Worm (Caenorhabditis elegans): ENCODE measurements around the gene F32D8.14.

Gene F32D8.14

DNA sequence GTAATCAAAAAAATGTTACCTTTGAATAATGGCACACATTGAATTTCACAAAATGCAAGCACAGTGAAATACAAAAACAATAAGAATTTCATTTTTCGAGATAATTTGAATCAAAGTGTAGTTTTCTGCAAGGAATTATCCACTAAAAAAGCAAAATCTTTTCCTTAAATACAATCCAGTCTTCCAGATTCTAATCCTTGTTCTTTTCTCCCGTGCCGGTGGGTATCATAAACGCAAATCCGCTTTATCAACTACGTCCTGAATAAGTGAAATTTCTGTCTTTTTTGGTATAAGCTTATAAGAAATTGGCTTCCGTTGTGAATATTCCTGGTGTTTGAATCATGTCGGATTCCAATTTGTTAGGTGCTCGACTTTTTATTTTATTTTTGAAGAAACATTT lies 6.4 kb downstream of the F32D8.14 start:
- no peak for TF ChIP-seq lim-6 (tag; optimal IDR thresholded peaks at IDR 0.05)
- no peak for TF ChIP-seq pat-9 (tag; optimal IDR thresholded peaks at IDR 0.05)
- TF ChIP-seq ceh-24 (tag; optimal IDR thresholded peaks at IDR 0.05): no peak
- no peak for TF ChIP-seq sox-4 (tag; optimal IDR thresholded peaks at IDR 0.05)
- TF ChIP-seq ceh-18 (tag; optimal IDR thresholded peaks at IDR 0.05): no peak
- TF ChIP-seq elt-4 (tag; optimal IDR thresholded peaks at IDR 0.05): no peak
- TF ChIP-seq nhr-11 (tag; optimal IDR thresholded peaks at IDR 0.05): no peak
- TF ChIP-seq ceh-9 (tag; optimal IDR thresholded peaks at IDR 0.05): no peak
- TF ChIP-seq syd-9 (tag; optimal IDR thresholded peaks at IDR 0.05): no peak
- no peak for TF ChIP-seq K09A11.1 (tag; optimal IDR thresholded peaks at IDR 0.05; ENCODE audit: insufficient read depth)
- no peak for TF ChIP-seq gmeb-2 (tag; optimal IDR thresholded peaks at IDR 0.05)
- TF ChIP-seq fax-1 (tag; optimal IDR thresholded peaks at IDR 0.05): no peak

DNA sequence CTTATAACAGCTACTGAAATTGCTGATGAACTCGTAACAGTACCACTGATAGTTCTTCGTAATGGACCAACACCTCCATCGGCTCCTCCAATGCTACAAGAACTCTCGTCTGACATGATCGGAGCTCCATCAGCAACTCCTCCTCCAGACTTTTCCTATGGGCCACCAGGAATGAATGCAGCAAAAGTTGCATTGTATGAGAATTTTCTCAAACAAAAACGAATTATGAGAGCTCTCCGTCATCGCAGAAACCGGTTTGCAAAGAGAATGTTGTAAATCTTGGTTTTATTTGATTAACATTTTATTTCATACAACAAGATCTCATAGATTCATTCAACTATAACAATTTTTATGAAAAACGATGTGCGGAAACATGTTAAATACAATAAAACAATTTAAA lies 7.0 kb downstream of the F32D8.14 start:
- no peak for TF ChIP-seq pax-1 (tag; optimal IDR thresholded peaks at IDR 0.05)

DNA sequence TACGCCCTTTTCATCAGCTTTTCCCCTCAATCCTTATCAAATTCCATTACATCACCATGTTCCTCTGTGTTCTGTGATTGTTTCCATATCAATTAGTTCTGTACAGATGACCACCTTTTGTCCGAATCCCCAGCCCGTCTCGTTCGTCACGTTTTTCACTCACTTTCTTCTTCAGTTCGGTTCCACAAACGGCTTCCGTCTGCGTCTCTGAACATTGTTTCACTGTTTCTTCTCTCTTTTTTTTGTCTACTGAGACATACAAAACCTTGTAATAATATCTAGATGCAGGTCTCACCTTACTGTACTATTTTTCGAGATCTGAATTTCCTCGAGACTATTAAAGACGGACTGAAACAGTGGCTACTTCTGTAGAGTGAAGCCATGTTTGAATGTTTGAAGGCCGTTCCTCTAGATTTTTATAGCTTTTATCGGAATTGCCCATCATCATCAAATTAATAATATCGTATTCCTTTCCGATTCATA lies 8.1 kb downstream of the F32D8.14 start, which contains the start of gene F32D8.3:
F32D8.3 (plus strand) TSS at position 433 of the 483 bp plus-strand sequence.
- TF ChIP-seq dve-1 (tag; optimal IDR thresholded peaks at IDR 0.05) (no peak), pat-9 (tag; optimal IDR thresholded peaks at IDR 0.05) (no peak), gmeb-2 (tag; optimal IDR thresholded peaks at IDR 0.05) (no peak), che-1 (tag; optimal IDR thresholded peaks at IDR 0.05) (no peak), ceh-14 (tag; optimal IDR thresholded peaks at IDR 0.05) (no peak), unc-42 (tag; optimal IDR thresholded peaks at IDR 0.05) (no peak), hlh-30 (tag; optimal IDR thresholded peaks at IDR 0.05; ENCODE audit: insufficient read depth) (no peak), hlh-8 (tag; optimal IDR thresholded peaks at IDR 0.05) (no peak), ahr-1 (tag; optimal IDR thresholded peaks at IDR 0.05) (no peak), ama-1 (optimal IDR thresholded peaks at IDR 0.05) (no peak), tbx-7 (tag; optimal IDR thresholded peaks at IDR 0.05) (no peak)

DNA sequence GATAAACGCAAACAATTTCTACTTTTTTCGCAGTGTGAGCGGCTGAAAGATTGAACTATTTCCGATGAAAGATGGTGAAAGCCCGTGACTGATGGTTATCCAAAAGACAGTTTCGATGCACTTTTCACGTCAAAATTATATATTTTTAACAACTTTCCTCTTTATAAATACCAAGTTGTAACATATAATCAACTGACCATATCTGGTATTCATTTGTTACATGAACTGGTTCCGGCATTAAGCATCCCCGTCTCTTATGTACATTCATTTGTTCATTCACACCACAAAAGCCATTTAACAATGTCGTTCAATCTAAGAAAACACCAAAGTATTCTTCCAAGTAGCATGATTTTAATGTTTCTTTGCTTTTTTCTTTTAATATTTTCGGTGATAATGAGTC lies 11.1 kb downstream of the F32D8.14 start, which contains the start of gene F32D8.2:
F32D8.2 (plus strand) TSS at position 301 of the 400 bp plus-strand sequence.
- TF ChIP-seq ama-1 (optimal IDR thresholded peaks at IDR 0.05) (no peak), ceh-24 (tag; optimal IDR thresholded peaks at IDR 0.05) (no peak)

DNA sequence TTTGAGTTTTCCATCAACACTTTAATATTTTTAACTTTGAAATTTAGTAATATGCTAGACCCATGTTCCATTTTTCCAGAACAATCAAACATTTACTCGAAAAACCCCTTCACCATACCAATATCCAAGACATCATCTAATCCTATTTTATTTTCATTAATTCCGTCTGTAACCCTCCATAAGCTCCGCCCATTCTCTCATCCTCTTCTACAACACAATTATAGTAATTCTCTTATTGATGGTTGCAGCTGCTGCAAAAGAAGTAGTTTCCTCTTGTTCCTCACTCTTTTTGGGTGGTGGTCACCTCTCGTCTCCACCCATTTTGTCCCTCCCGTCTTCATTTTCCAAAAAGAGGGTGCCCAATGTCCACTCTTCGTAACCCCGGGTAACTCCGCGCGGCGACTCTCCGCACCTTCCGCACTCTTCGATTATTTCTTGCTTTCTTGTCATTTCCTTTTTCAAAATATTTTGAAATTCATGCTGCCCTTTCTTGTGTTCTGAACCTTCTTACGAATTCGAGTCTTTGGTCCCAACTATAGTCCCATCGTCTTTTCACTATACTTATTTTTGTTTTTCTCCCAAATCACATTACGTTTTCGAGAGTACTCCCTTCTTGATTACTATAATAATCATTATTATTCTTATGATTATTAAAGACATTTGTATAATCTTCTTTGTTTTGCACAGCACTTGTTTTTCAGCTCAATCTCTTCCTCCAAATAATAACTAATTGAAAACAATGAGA lies 14.3 kb downstream of the F32D8.14 start, which contains the start of gene F32D8.1:
F32D8.1 (plus strand) TSS at position 695 of the 745 bp plus-strand sequence.
- peak; percentile 85 for TF ChIP-seq unc-42 (tag; optimal IDR thresholded peaks at IDR 0.05)
- no peak for TF ChIP-seq nhr-11 (tag; optimal IDR thresholded peaks at IDR 0.05)
- TF ChIP-seq ceh-31 (tag; optimal IDR thresholded peaks at IDR 0.05): peak; percentile 26

DNA sequence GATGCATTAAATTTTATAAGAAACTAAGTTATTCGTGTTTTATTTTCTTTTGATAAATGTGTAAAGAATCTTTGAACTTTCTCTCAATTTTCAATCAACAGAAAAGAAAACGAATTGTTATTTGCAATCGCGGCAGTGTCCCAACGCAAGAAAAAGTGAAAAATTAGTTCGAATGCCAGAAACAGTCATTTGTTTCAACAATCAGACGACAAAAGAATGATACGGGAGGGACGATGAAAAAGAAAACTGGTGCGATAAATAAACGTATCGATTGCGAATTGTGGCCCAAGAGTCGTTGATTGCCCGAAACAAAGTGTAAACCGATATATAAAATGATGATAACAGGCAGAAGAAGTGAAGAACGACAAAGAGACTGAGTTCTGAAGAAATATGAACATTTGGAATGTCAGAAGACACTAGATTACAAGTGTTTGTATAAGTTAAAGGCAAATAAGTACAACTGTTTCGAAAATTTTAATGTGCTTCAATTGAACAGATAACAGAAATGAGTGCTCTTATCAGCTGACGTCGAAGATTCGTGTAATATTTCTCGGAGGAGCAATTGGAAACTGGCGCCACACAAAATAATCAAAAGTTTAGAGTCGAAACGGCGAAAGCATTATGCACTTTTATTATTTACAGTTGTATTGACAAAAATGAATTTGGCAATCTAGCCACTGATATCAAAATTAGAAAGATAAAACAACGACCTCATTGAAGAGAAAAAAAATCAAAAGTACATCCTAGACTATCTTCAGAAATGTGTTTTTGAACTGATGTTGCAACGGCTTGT lies 16.6 kb downstream of the F32D8.14 start:
- TF ChIP-seq elt-2 (tag; optimal IDR thresholded peaks at IDR 0.05): peak; percentile 76
- TF ChIP-seq nhr-232 (tag; optimal IDR thresholded peaks at IDR 0.05): no peak

DNA sequence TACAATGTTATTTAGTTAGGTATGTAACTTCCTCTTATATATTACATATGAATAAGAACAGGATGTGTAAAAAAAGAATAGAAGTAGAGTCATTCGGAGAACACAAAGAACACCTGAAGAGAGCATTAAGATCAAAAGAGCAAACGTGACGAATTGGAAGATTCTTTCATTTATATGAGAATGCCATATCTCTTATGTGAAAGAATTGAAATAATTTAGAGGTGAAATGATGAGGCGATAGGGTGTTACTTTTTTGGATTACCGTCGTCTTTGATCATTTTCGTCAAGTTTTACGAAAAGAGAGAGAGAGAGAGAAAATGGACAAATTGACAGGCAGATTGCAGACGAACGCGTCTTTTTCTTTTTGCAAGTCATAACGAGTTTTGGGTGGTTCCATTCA lies 18.1 kb downstream of the F32D8.14 start:
- no peak for TF ChIP-seq tbx-2 (tag; optimal IDR thresholded peaks at IDR 0.05)
